Worm (Caenorhabditis elegans) whole organism, L4 larva: ENCODE results near the gene C01G5.4.
A peak's percentile ranks its signal among the peaks of the same experiment; 100 is the strongest.

Experiments
- F10B5.3 ChIP-seq: sonication (generic microtip); optimal IDR thresholded peaks from 2 replicates; lab custom pipeline; 2016; ENCODE audit warnings: mild to moderate bottlenecking, missing genetic modification characterization, missing compliant biosample characterization
- F37D6.2 ChIP-seq: sonication (generic microtip); optimal IDR thresholded peaks from 2 replicates; lab custom pipeline; 2016; ENCODE audit warnings: mild to moderate bottlenecking, missing genetic modification characterization, missing compliant biosample characterization
- R02D3.7 ChIP-seq: fragments of 150-350 bp; sonication (generic microtip); optimal IDR thresholded peaks from 3 replicates; lab custom pipeline; 2014; ENCODE audit warnings: missing biosample characterization, missing genetic modification characterization
- T20F7.1 ChIP-seq: fragments of 200-800 bp; sonication (Bioruptor generic); optimal IDR thresholded peaks from 2 replicates; lab custom pipeline; 2018; ENCODE audit warnings: mild to moderate bottlenecking, missing genetic modification characterization, missing compliant biosample characterization
- Y5F2A.4 ChIP-seq: fragments of 200-800 bp; sonication (Bioruptor generic); optimal IDR thresholded peaks from 2 replicates; lab custom pipeline; 2018; ENCODE audit warnings: mild to moderate bottlenecking, missing genetic modification characterization, missing compliant biosample characterization
- ZK337.2 ChIP-seq: fragments of 200-800 bp; sonication (Bioruptor generic); IDR thresholded peaks from 2 replicates; pipeline ENCODE4 v1.3.6; 2022; ENCODE audit warnings: missing genetic modification reagents, missing genetic modification characterization, missing compliant biosample characterization
- aha-1 ChIP-seq: fragments of 150-350 bp; peaks from one replicate; lab custom pipeline; 2014; ENCODE audit warnings: missing biosample characterization, missing genetic modification characterization
- aly-2 ChIP-seq: sonication (generic microtip); optimal IDR thresholded peaks from 2 replicates; lab custom pipeline; 2018; ENCODE audit warnings: missing biosample characterization, missing genetic modification characterization
- arid-1 ChIP-seq: fragments of 200-800 bp; sonication (Bioruptor generic); conservative IDR thresholded peaks from 2 replicates; pipeline ENCODE4 v1.3.6; 2022; ENCODE audit warnings: missing genetic modification reagents, missing genetic modification characterization, missing compliant biosample characterization
- attf-4 ChIP-seq: sonication (generic microtip); optimal IDR thresholded peaks from 3 replicates; lab custom pipeline; 2017; ENCODE audit warnings: missing biosample characterization, missing genetic modification characterization
- ceh-28 ChIP-seq: fragments of 150-350 bp; optimal IDR thresholded peaks from 2 replicates; lab custom pipeline; 2014; ENCODE audit warnings: missing biosample characterization, missing genetic modification reagents, missing genetic modification characterization
- ceh-44 ChIP-seq: fragments of 200-800 bp; sonication (Bioruptor generic); IDR thresholded peaks from 2 replicates; pipeline ENCODE4 v1.3.6; 2022; ENCODE audit warnings: missing genetic modification reagents, missing genetic modification characterization, missing compliant biosample characterization
- daf-16 ChIP-seq, 3 experiments: sonication (generic microtip); optimal IDR thresholded peaks; 2 replicates each; lab custom pipeline; 2016 to 2017; ENCODE audit warnings: missing genetic modification characterization in 3 of 3, missing genetic modification reagents in 3 of 3, mild to moderate bottlenecking in 2 of 3, missing compliant biosample characterization in 2 of 3, missing biosample characterization in 1 of 3, moderate library complexity in 1 of 3
- dmd-8 ChIP-seq: fragments of 200-800 bp; sonication (Bioruptor generic); IDR thresholded peaks from 2 replicates; pipeline ENCODE4 v1.3.6; 2022; ENCODE audit warnings: missing genetic modification characterization, missing compliant biosample characterization
- dpl-1 ChIP-seq: fragments of 150-350 bp; optimal IDR thresholded peaks from 2 replicates; lab custom pipeline; 2014; ENCODE audit warnings: missing biosample characterization, missing genetic modification reagents, missing genetic modification characterization
- egl-27 ChIP-seq: sonication (generic microtip); optimal IDR thresholded peaks from 3 replicates; lab custom pipeline; 2017; ENCODE audit warnings: missing biosample characterization, missing genetic modification reagents, missing genetic modification characterization
- egl-43 ChIP-seq: fragments of 200-800 bp; sonication (Bioruptor generic); IDR thresholded peaks from 2 replicates; pipeline ENCODE4 v1.3.6; 2022; ENCODE audit warnings: missing genetic modification reagents, missing genetic modification characterization, missing compliant biosample characterization
- fkh-10 ChIP-seq: fragments of 150-350 bp; optimal IDR thresholded peaks from 2 replicates; lab custom pipeline; 2014; ENCODE audit warnings: missing biosample characterization, missing genetic modification reagents, missing genetic modification characterization
- fos-1 ChIP-seq: fragments of 150-350 bp; optimal IDR thresholded peaks from 2 replicates; lab custom pipeline; 2014; ENCODE audit warnings: missing biosample characterization, missing genetic modification characterization
- hmg-1.1 ChIP-seq: fragments of 200-800 bp; sonication (Bioruptor generic); IDR thresholded peaks from 2 replicates; pipeline ENCODE4 v1.3.6; 2022; ENCODE audit warnings: missing genetic modification reagents, missing genetic modification characterization, missing compliant biosample characterization
- lin-13 ChIP-seq: fragments of 150-350 bp; optimal IDR thresholded peaks from 2 replicates; lab custom pipeline; 2014; ENCODE audit warnings: missing biosample characterization, missing genetic modification reagents, missing genetic modification characterization
- lin-38 ChIP-seq: fragments of 200-800 bp; sonication (Bioruptor generic); IDR thresholded peaks from 2 replicates; pipeline ENCODE4 v1.3.6; 2022; ENCODE audit warnings: missing genetic modification reagents, missing genetic modification characterization, missing compliant biosample characterization
- lsy-2 ChIP-seq, 2 experiments: fragments of 150-350 bp in 1 of 2; sonication (generic microtip) in 1 of 2; optimal IDR thresholded peaks; 2 replicates each; lab custom pipeline; 2014 to 2017; ENCODE audit warnings: missing biosample characterization in 2 of 2, missing genetic modification characterization in 2 of 2
- mdl-1 ChIP-seq, 2 experiments: fragments of 150-350 bp in 1 of 2; sonication (generic microtip) in 1 of 2; optimal IDR thresholded peaks; 2 replicates each; lab custom pipeline; 2014 to 2017; ENCODE audit warnings: missing biosample characterization in 2 of 2, missing genetic modification characterization in 2 of 2
- mep-1 ChIP-seq: fragments of 150-350 bp; sonication (generic microtip); optimal IDR thresholded peaks from 3 replicates; lab custom pipeline; 2014; ENCODE audit warnings: missing biosample characterization, missing genetic modification characterization
- nhr-10 ChIP-seq: fragments of 150-350 bp; optimal IDR thresholded peaks from 2 replicates; lab custom pipeline; 2014; ENCODE audit warnings: missing biosample characterization, missing genetic modification characterization
- nhr-102 ChIP-seq: sonication (generic microtip); optimal IDR thresholded peaks from 2 replicates; lab custom pipeline; 2016; ENCODE audit warnings: mild to moderate bottlenecking, missing genetic modification characterization, moderate library complexity, missing compliant biosample characterization
- nhr-11 ChIP-seq: fragments of 150-350 bp; optimal IDR thresholded peaks from 2 replicates; lab custom pipeline; 2014; ENCODE audit warnings: missing biosample characterization, missing genetic modification characterization
- nhr-237 ChIP-seq: sonication (generic microtip); optimal IDR thresholded peaks from 2 replicates; lab custom pipeline; 2017; ENCODE audit warnings: missing biosample characterization, missing genetic modification characterization
- nhr-25 ChIP-seq: sonication (generic microtip); optimal IDR thresholded peaks from 2 replicates; lab custom pipeline; 2017; ENCODE audit warnings: missing genetic modification characterization, mild to moderate bottlenecking, missing compliant biosample characterization, antibody characterized with exemption, moderate library complexity, borderline replicate concordance; ENCODE audit not compliant: insufficient read depth
- nhr-42 ChIP-seq: fragments of 200-800 bp; sonication (Bioruptor generic); IDR thresholded peaks from 2 replicates; pipeline ENCODE4 v1.3.6; 2022; ENCODE audit warnings: missing genetic modification characterization, missing compliant biosample characterization
- nhr-6 ChIP-seq: fragments of 150-350 bp; optimal IDR thresholded peaks from 2 replicates; lab custom pipeline; 2014; ENCODE audit warnings: missing biosample characterization, missing genetic modification characterization
- nhr-76 ChIP-seq: fragments of 150-350 bp; optimal IDR thresholded peaks from 2 replicates; lab custom pipeline; 2014; ENCODE audit warnings: missing biosample characterization, missing genetic modification characterization
- pha-4 ChIP-seq, 2 experiments: fragments of 150-350 bp in 1 of 2; fragments of 200-800 bp in 1 of 2; sonication (Bioruptor generic) in 1 of 2; IDR thresholded peaks in 1 of 2; optimal IDR thresholded peaks in 1 of 2; 2 replicates each; pipeline versions ENCODE4 v1.3.6 to Lab custom; 2014 to 2022; ENCODE audit warnings: missing genetic modification characterization in 2 of 2, missing genetic modification reagents in 2 of 2, missing biosample characterization in 1 of 2, missing compliant biosample characterization in 1 of 2
- saeg-2 ChIP-seq: fragments of 200-800 bp; sonication (Bioruptor generic); IDR thresholded peaks from 2 replicates; pipeline ENCODE4 v1.3.6; 2022; ENCODE audit warnings: missing genetic modification reagents, missing genetic modification characterization, missing compliant biosample characterization
- snpc-1.2 ChIP-seq: fragments of 200-800 bp; sonication (Bioruptor generic); IDR thresholded peaks from 2 replicates; pipeline ENCODE4 v1.3.6; 2022; ENCODE audit warnings: missing genetic modification reagents, missing genetic modification characterization, missing compliant biosample characterization
- spr-3 ChIP-seq: fragments of 200-800 bp; sonication (Bioruptor generic); optimal IDR thresholded peaks from 2 replicates; lab custom pipeline; 2018; ENCODE audit warnings: mild to moderate bottlenecking, missing genetic modification characterization, missing compliant biosample characterization
- tag-97 ChIP-seq: fragments of 200-800 bp; sonication (Bioruptor generic); IDR thresholded peaks from 2 replicates; pipeline ENCODE4 v1.3.6; 2022; ENCODE audit warnings: missing genetic modification characterization, missing compliant biosample characterization
- unc-130 ChIP-seq: sonication (generic microtip); optimal IDR thresholded peaks from 2 replicates; lab custom pipeline; 2016; ENCODE audit warnings: missing genetic modification reagents, missing genetic modification characterization, missing compliant biosample characterization
- unc-62 ChIP-seq, 3 experiments: fragments of 150-350 bp in 1 of 3; sonication (generic microtip); optimal IDR thresholded peaks in 2 of 3; peaks in 1 of 3; 1 replicate in 1 of 3; 2 replicates in 2 of 3; lab custom pipeline; 2014 to 2017; ENCODE audit warnings: missing biosample characterization in 3 of 3, missing genetic modification characterization in 3 of 3, missing genetic modification reagents in 3 of 3, missing genotype in 1 of 3
- zfp-3 ChIP-seq: fragments of 200-800 bp; sonication (Bioruptor generic); conservative IDR thresholded peaks from 2 replicates; pipeline ENCODE4 v1.3.6; 2022; ENCODE audit warnings: missing genetic modification reagents, missing genetic modification characterization, missing compliant biosample characterization
- ztf-11 ChIP-seq: fragments of 150-350 bp; optimal IDR thresholded peaks from 2 replicates; lab custom pipeline; 2014; ENCODE audit warnings: missing biosample characterization, missing genetic modification characterization
- ztf-7 ChIP-seq: fragments of 150-350 bp; optimal IDR thresholded peaks from 2 replicates; lab custom pipeline; 2014; ENCODE audit warnings: missing biosample characterization, missing genetic modification characterization

Gene C01G5.4

ce11 chrIV:6535908-6536307 is 4.4 kb downstream of the C01G5.4 start, which contains the start of gene C01G5.3:
TSS of gene C01G5.3 (plus strand) at chrIV:6536208.
- TF ChIP-seq ceh-44 (GFP tag; lab: Robert Waterston, UW) (no peak), dmd-8 (GFP tag; lab: Robert Waterston, UW) (no peak), nhr-6 (tag; lab: Kevin White, UChicago) (no peak), nhr-25 (no peak), nhr-10 (tag; lab: Kevin White, UChicago) (no peak), spr-3 (GFP tag; lab: Kevin White, UChicago) (no peak), nhr-102 (no peak), R02D3.7 (no peak), ztf-7 (tag; lab: Kevin White, UChicago) (no peak), lin-38 (no peak), F10B5.3 (tag; lab: Kevin White, UChicago) (no peak), snpc-1.2 (no peak), fkh-10 (GFP tag; lab: Kevin White, UChicago) (no peak), egl-27 (tag; lab: Kevin White, UChicago) (no peak), unc-130 (GFP tag; lab: Kevin White, UChicago) (no peak), T20F7.1 (no peak), ZK337.2 (GFP tag; lab: Robert Waterston, UW) (no peak), hmg-1.1 (GFP tag; lab: Robert Waterston, UW) (no peak), daf-16 (GFP tag; optimal IDR thresholded peaks at IDR 0.05; lab: Kevin White, UChicago) (no peak), daf-16 (tag; optimal IDR thresholded peaks at IDR 0.05; lab: Kevin White, UChicago) (no peak), pha-4 (GFP tag; IDR thresholded peaks at IDR 0.05; lab: Robert Waterston, UW) (no peak), pha-4 (tag; optimal IDR thresholded peaks at IDR 0.05; lab: Kevin White, UChicago) (no peak)

DNA sequence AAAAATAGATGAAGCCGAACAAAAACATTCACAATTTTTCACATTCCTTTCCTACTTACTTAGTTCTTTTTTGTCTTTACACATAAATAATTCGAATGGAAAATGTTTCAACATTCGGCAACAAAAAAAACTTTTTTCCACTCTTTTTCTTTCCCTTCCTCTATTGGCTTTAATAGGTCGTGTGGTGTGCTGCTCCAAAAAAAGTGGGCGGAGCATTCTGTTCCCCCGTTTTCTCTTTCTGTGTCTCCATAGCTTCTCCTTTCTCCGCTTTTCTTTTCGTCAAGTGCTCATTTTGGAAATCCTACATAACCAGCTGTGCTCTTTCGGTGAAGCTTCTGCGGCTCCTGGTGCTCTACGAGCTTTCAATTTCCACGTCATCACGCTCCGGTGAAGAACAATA is 9.9 kb downstream of the C01G5.4 start, which contains the start of gene C01G5.25:
Gene C01G5.25, plus strand, starts transcription at position 250 of the 400 bp plus-strand sequence.
- TF ChIP-seq nhr-237 (no peak), fkh-10 (GFP tag; lab: Kevin White, UChicago) (peak; percentile 38)

DNA sequence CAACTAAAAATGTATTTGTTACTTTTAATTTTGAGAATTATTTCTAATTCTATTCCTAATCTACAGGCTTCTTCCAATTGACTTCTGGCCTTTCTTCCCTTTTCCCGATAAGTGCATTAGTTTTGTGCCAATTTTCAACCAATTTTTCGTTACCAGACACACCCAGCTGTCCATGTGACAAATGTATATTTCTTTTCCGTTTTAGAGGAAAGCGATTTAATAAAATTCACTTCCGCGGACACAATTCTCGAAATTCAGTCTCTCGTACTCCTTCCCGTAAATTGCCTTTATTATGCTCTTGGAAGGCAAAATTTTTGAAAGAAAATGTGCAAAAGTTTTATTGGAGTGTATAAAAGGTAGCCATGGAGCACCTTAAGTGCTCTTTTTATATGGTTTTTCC is 11.4 kb downstream of the C01G5.4 start:
- TF ChIP-seq nhr-76 = no peak
- no peak for TF ChIP-seq fos-1 (tag; lab: Kevin White, UChicago)
- no peak for TF ChIP-seq ztf-11 (tag; lab: Kevin White, UChicago)
- TF ChIP-seq dpl-1 (GFP tag; lab: Kevin White, UChicago) = no peak
- no peak for TF ChIP-seq lin-13 (GFP tag; lab: Kevin White, UChicago)
- TF ChIP-seq lsy-2 (tag; optimal IDR thresholded peaks at IDR 0.05; lab: Kevin White, UChicago) = peak in 1 of 2 experiments; percentile 23
- no peak for TF ChIP-seq mdl-1 (tag; optimal IDR thresholded peaks at IDR 0.05; lab: Kevin White, UChicago)
- TF ChIP-seq zfp-3 (GFP tag; lab: Robert Waterston, UW) = no peak
- TF ChIP-seq unc-62 (GFP tag; optimal IDR thresholded peaks at IDR 0.05 in 1 of 2; lab: Kevin White, UChicago) = no peak
- no peak for TF ChIP-seq unc-62 (tag; optimal IDR thresholded peaks at IDR 0.05; lab: Kevin White, UChicago)

DNA sequence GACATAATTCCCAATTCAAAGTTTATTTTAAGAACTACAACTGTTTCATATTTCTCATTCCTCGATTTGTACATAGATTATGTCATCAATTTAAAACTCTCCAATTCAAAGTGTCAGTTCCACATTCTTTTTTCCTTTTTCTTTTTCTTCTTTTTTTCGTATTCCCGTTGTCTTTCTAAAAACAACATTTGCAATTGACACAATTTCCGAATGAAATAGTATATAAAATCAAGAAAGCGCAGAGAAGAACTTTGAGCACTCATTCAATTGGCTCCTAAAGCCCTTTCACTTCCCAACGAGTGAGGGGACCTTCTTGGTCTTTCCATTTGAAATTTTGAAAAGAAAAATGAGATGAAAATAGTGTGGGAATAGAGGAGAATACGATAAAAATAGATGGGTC is 15.8 kb downstream of the C01G5.4 start:
- TF ChIP-seq fkh-10 (GFP tag; lab: Kevin White, UChicago) (peak; percentile 25), arid-1 (no peak)

- TF ChIP-seq fkh-10 (GFP tag; lab: Kevin White, UChicago) (no peak), egl-43 (GFP tag; lab: Robert Waterston, UW) (no peak), lsy-2 (tag; optimal IDR thresholded peaks at IDR 0.05; lab: Kevin White, UChicago) (peak in 1 of 2 experiments; percentile 70), ceh-28 (tag; lab: Kevin White, UChicago) (no peak), F37D6.2 (tag; lab: Kevin White, UChicago) (peak; percentile 2), attf-4 (tag; lab: Kevin White, UChicago) (no peak), mdl-1 (tag; optimal IDR thresholded peaks at IDR 0.05; lab: Kevin White, UChicago) (no peak), aly-2 (no peak), tag-97 (no peak), unc-130 (GFP tag; lab: Kevin White, UChicago) (no peak), nhr-11 (tag; lab: Kevin White, UChicago) (no peak), nhr-42 (0 out of 2 replicates have a peak, but pooled peaks have one; percentile 30), ztf-11 (tag; lab: Kevin White, UChicago) (no peak), saeg-2 (no peak), Y5F2A.4 (GFP tag; lab: Kevin White, UChicago) (no peak), hmg-1.1 (GFP tag; lab: Robert Waterston, UW) (peak; percentile 51), snpc-1.2 (peak; percentile 57; the same call in 1 of the 2 replicates), aha-1 (tag; lab: Kevin White, UChicago) (no peak), mep-1 (tag; lab: Kevin White, UChicago) (peak; percentile 28), dpl-1 (GFP tag; lab: Kevin White, UChicago) (peak; percentile 94)
Measured at ce11 chrIV:6548609-6549008, 17.1 kb downstream of the C01G5.4 start, which contains the start of gene fan-1. TSS of gene fan-1 (plus strand) at chrIV:6548686.
